Fruit fly (Drosophila melanogaster): ENCODE results near the gene CG45080.

Gene CG45080

DNA sequence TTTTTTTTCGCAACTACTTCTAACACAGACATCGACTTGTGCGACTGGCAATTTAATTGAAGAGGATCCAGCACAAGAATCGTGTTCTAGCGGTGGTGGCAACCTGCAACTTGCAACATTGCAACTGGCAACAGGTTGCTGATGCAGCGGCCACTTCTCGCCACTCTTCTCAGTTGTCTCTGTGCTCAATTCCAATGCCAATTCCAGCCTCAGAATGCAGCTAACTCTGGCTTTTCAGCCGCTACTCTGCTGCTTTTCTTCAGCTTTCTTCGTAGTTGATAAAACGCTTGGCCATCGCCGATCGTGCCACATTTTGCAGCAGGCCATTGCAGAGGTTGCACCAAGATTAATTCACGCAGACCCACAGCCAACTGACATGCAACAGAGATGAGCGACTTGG is 28.7 kb downstream of the CG45080 start, which contains the start of gene Osi22:
Gene Osi22 (plus strand): TSS at position 301 of the 400 bp plus-strand sequence.
- TF ChIP-seq pan (optimal IDR thresholded peaks at IDR 0.05) (no peak), psq (optimal IDR thresholded peaks at IDR 0.05) (no peak)

DNA sequence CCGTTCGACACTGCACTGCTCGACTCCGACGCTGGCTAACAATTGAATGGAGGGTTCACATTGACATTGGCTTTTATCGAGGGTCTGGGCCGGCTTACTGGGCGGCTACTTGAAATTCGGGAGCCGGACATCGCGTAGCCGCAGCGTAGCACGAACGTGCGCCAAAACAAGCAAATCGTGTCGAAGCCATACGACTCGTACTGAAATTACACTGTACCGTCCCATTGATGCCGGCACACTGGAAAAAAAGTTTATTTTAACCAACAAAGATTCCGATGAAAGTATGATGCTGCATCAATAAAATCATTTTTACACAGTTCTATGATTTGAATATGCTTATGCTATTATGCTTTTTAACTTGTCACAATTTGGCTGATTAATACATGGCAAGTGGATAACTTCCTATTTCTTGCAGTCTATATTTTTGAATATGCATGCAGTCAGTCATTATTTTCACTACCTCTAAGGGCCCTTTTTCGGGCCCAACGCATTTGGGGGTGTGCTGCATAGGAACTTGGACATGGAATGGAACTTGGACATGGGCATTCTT is 30.2 kb downstream of the CG45080 start, which contains the start of gene apn:
Gene apn (minus strand): TSS at position 51 of the 550 bp plus-strand sequence.
- no peak for TF ChIP-seq psq (optimal IDR thresholded peaks at IDR 0.05)

DNA sequence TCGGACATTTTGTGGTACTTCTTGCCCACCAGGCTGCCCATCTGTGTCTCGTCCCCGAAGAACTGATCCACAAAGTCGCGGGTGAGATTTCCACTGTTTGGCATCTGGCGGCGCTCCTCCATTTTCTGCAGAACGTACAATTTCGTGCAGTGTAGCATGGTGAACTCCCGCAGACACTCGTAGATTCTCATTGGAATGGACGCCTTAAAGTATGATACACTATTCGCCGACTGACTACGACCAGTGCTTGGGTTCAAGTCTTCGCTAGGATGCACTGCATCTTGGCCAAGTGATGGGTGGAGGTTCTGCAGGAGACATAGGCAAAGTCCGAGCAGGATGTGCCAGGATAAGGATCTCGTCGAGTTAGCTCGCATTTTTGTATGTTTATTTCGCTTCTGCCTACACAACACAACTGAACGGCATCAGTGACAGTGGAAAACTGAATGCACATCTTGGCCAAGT is 32.9 kb downstream of the CG45080 start, which contains the start of gene CG15888:
Gene CG15888 (minus strand): TSS at position 412 of the 462 bp plus-strand sequence.
- TF ChIP-seq pan (optimal IDR thresholded peaks at IDR 0.05) (no peak), Dll (optimal IDR thresholded peaks at IDR 0.05) (no peak), EcR (GFP tag; optimal IDR thresholded peaks at IDR 0.05) (no peak), usp (GFP tag; optimal IDR thresholded peaks at IDR 0.05) (no peak), psq (optimal IDR thresholded peaks at IDR 0.05) (no peak)

DNA sequence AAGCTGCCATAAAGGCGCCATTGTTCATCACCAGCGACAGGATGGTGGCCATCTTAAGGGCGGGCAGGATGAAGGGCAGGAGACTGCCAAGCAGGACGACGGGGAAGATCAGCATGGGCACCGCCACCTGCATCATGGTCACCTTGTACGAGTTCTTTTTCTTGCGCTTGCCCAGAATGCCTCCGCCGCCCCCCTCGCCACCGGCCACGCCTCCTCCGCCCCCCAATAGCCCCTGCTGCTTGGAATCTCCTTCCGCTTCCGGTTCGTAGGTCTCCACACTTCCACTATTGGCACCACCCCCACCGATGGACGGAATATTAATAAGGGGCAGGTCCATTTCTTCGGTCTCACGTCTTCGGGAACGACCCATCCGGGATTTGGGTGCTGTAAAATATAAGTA is 34.0 kb downstream of the CG45080 start:
- TF ChIP-seq usp (GFP tag; optimal IDR thresholded peaks at IDR 0.05) = no peak
- no peak for TF ChIP-seq Dll (optimal IDR thresholded peaks at IDR 0.05)
- TF ChIP-seq psq (optimal IDR thresholded peaks at IDR 0.05) = no peak
- TF ChIP-seq pan (optimal IDR thresholded peaks at IDR 0.05) = no peak
- no peak for TF ChIP-seq EcR (GFP tag; optimal IDR thresholded peaks at IDR 0.05)
- no peak for TF ChIP-seq CG8478 (optimal IDR thresholded peaks at IDR 0.05)

DNA sequence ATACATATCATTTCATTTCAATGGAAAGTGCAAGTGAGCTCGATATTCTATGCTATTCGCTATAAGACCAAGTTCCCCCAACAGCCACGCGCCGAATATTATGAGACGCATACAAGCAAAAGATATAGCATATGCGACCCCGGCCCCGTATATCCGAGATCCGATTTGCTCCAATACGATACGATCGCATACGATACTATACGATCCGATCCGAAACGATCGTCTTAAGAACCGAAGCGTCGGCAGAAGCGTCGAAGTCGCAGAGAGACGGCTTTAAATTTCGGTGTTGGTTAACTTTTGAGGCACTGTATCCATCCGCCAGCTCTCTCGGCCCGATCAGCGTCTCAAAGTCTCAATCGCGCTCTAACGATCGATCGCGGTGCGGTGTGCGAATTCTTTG is 39.7 kb downstream of the CG45080 start, which contains the start of gene CG8630:
Gene CG8630 (plus strand): TSS at position 303 of the 400 bp plus-strand sequence.
- TF ChIP-seq Dll (optimal IDR thresholded peaks at IDR 0.05) = no peak

DNA sequence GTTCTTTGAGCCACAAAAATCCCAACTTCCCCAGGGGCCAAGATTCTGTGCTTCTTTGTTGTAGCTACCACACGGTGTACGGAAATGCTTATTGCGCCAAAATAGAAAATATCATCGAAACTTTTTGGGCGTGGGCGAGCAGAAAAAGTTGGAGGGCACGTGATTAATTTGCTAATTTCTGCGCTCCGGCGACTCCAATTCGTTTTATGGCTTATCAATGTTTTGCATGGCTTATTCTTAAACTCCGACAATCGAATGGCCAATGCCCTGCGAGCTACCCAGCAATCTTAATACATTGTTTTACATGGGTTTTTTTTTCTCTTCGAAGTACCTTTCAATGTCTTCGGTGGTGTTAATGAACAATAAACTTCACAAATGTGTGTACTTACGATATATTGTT is 43.6 kb downstream of the CG45080 start:
- no peak for TF ChIP-seq pan (optimal IDR thresholded peaks at IDR 0.05)
- no peak for TF ChIP-seq CG8478 (optimal IDR thresholded peaks at IDR 0.05)

DNA sequence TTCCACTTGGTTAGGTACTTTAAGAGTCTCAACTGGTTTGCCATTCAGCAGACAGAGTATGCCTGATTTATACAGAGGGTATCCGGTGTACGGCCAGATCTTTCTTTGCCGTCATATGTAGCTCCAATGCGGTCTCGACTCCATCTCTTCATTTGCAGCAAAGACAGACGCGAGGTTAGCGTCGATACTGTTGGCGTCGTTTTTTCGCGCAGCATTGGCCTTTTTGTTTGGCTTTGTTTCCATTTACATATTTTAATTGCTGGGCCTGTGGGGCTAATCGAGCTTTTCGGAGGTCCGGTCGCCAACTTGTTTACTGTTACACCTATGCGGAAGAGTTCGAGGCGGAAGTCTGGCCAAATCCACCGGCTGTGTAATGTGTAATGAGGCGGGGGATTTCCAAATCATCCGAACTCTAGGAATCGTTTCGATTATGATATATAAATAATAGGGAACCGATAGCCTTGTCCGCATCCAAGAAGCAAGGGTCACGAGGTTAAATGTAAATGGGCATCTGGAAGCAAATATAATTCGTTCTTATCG is 44.7 kb downstream of the CG45080 start:
- TF ChIP-seq pan (optimal IDR thresholded peaks at IDR 0.05) (no peak), usp (GFP tag; optimal IDR thresholded peaks at IDR 0.05) (no peak), psq (optimal IDR thresholded peaks at IDR 0.05) (no peak), Dll (optimal IDR thresholded peaks at IDR 0.05) (no peak), EcR (GFP tag; optimal IDR thresholded peaks at IDR 0.05) (no peak), CG8478 (optimal IDR thresholded peaks at IDR 0.05) (no peak)

DNA sequence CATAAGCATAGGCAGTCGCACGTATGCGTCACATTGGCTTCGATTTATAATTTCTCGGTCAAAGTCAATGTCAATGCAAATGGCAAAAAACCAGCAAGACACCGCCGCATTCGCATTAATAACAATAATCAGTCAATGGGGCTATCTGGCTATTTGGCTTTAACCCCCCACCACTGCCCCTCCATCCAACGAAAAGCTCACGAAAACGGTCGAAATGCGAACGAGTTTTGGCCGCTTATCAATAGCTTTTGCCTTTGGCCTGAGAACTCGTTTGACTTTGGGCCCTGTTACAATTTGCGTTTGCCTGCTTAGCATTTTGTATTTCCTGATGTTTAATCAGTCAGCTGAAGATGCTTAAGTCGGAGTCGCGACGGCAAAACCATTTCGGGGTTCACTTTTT is 45.6 kb downstream of the CG45080 start:
- TF ChIP-seq pan (optimal IDR thresholded peaks at IDR 0.05) (no peak), Dll (optimal IDR thresholded peaks at IDR 0.05) (no peak), CG8478 (optimal IDR thresholded peaks at IDR 0.05) (no peak), EcR (GFP tag; optimal IDR thresholded peaks at IDR 0.05) (no peak), usp (GFP tag; optimal IDR thresholded peaks at IDR 0.05) (no peak), psq (optimal IDR thresholded peaks at IDR 0.05) (no peak)

DNA sequence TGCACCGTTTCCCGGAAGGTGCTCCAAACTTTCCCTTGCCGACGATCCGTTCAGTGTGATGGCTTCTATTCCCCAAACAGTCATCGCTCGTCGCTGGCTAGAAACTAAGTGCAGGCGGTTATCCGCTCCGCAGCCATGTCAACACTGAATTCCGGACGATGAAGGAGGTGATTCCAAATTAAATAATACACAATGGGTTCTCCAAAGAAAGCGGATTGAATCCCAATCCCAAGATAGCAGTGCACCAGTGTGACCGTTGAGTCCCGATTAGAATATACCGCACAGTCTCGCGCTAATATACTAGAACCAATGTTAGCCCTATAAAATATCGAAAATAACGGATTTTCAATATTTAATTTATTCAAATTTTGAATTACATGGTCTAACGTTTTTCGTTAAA is 47.3 kb downstream of the CG45080 start, which contains the start of gene TBC1D5:
Gene TBC1D5 (minus strand): TSS at position 254 of the 400 bp plus-strand sequence.
- no peak for TF ChIP-seq psq (optimal IDR thresholded peaks at IDR 0.05)

DNA sequence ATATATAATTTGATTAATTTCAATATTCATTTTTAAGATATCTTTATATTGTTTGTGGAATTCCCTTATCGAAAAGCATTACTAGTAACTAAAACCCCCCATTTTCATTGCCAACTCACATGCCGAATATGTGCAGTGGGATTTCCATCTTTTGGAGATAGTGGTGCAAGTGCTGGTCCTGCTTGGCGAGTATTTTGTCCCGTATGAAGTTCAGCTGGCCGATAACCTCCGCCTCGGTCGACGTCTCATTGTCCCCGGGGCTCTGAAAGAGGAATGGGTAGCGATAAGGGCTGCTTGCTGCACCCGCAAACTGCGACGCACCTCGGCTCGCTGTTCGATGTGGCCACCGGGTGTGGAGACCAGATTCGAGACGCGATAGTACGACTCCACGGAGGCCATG is 48.4 kb downstream of the CG45080 start:
- TF ChIP-seq pan (optimal IDR thresholded peaks at IDR 0.05) (no peak), usp (GFP tag; optimal IDR thresholded peaks at IDR 0.05) (no peak), Dll (optimal IDR thresholded peaks at IDR 0.05) (no peak), psq (optimal IDR thresholded peaks at IDR 0.05) (no peak), EcR (GFP tag; optimal IDR thresholded peaks at IDR 0.05) (no peak), CG8478 (optimal IDR thresholded peaks at IDR 0.05) (no peak)
